Fruit fly (Drosophila melanogaster) whole organism, embryonic: Measurements from ENCODE around the gene L2HGDH.

Source experiments
- Abd-B ChIP-seq: fragments of 200-800 bp; sonication (Bioruptor generic); optimal IDR thresholded peaks from 2 replicates; lab custom pipeline; 2018; ENCODE audit warnings: missing biosample characterization, mild to moderate bottlenecking, missing genetic modification characterization, moderate library complexity
- Aef1 ChIP-seq: fragments of 200-800 bp; sonication (Bioruptor generic); IDR thresholded peaks from 3 replicates; pipeline ENCODE4 v1.3.6; 2022; ENCODE audit warnings: missing biosample characterization, missing genetic modification characterization
- Atf3 ChIP-seq: fragments of 200-800 bp; sonication (Bioruptor generic); optimal IDR thresholded peaks from 3 replicates; lab custom pipeline; 2016; ENCODE audit warnings: missing biosample characterization, missing genetic modification characterization
- Bgb ChIP-seq: fragments of 200-800 bp; sonication (Bioruptor generic); IDR thresholded peaks from 2 replicates; pipeline ENCODE4 v1.3.6; 2022; ENCODE audit warnings: missing biosample characterization, missing genetic modification characterization; ENCODE audit not compliant: partially characterized antibody
- BtbVII ChIP-seq: fragments of 200-800 bp; sonication (Bioruptor generic); optimal IDR thresholded peaks from 3 replicates; lab custom pipeline; 2017; ENCODE audit warnings: missing biosample characterization, mild to moderate bottlenecking, missing genetic modification characterization
- CG11247 ChIP-seq: fragments of 200-800 bp; sonication (Bioruptor generic); IDR thresholded peaks from 2 replicates; pipeline ENCODE4 v1.3.6; 2022; ENCODE audit warnings: missing biosample characterization, missing genetic modification characterization
- CG11696 ChIP-seq: fragments of 200-800 bp; sonication (Bioruptor generic); IDR thresholded peaks from 2 replicates; pipeline ENCODE4 v1.3.6; 2022; ENCODE audit warnings: missing biosample characterization, missing genetic modification characterization
- CG12299 ChIP-seq: fragments of 200-800 bp; sonication (Bioruptor generic); optimal IDR thresholded peaks from 2 replicates; lab custom pipeline; 2018; ENCODE audit warnings: missing biosample characterization, mild to moderate bottlenecking, missing genetic modification characterization
- CG15479 ChIP-seq: fragments of 200-800 bp; sonication (Bioruptor generic); optimal IDR thresholded peaks from 3 replicates; lab custom pipeline; 2019; ENCODE audit warnings: missing biosample characterization, mild to moderate bottlenecking, missing genetic modification characterization, moderate library complexity
- CG16813 ChIP-seq: fragments of 200-800 bp; sonication (Bioruptor generic); IDR thresholded peaks from 3 replicates; pipeline ENCODE4 v1.3.6; 2022; ENCODE audit warnings: missing biosample characterization, missing genetic modification characterization; ENCODE audit not compliant: partially characterized antibody
- CG16863 ChIP-seq: fragments of 200-800 bp; sonication (Bioruptor generic); optimal IDR thresholded peaks from 3 replicates; lab custom pipeline; 2016; ENCODE audit warnings: missing biosample characterization, missing genetic modification characterization
- CG30020 ChIP-seq: fragments of 200-800 bp; optimal IDR thresholded peaks from 2 replicates; lab custom pipeline; 2019; ENCODE audit warnings: missing biosample characterization, mild to moderate bottlenecking, missing genetic modification characterization, moderate library complexity
- CG30431 ChIP-seq: fragments of 200-800 bp; sonication (Bioruptor generic); optimal IDR thresholded peaks from 2 replicates; lab custom pipeline; 2017; ENCODE audit warnings: missing biosample characterization, missing genetic modification characterization
- CG33557 ChIP-seq: fragments of 200-800 bp; sonication (Bioruptor generic); optimal IDR thresholded peaks from 2 replicates; lab custom pipeline; 2019; ENCODE audit warnings: missing biosample characterization, mild to moderate bottlenecking, missing genetic modification characterization, moderate library complexity
- CG3407 ChIP-seq: fragments of 200-800 bp; sonication (Bioruptor generic); optimal IDR thresholded peaks from 2 replicates; lab custom pipeline; 2018; ENCODE audit warnings: missing biosample characterization, mild to moderate bottlenecking, missing genetic modification characterization
- CG3838 ChIP-seq: fragments of 200-800 bp; sonication (Bioruptor generic); optimal IDR thresholded peaks from 3 replicates; lab custom pipeline; 2016; ENCODE audit warnings: missing biosample characterization, missing genetic modification characterization
- CG4424 ChIP-seq: fragments of 200-800 bp; sonication (Bioruptor generic); optimal IDR thresholded peaks from 3 replicates; lab custom pipeline; 2016; ENCODE audit warnings: missing biosample characterization, missing genetic modification characterization
- CG4854 ChIP-seq: fragments of 200-800 bp; sonication (Bioruptor generic); optimal IDR thresholded peaks from 2 replicates; lab custom pipeline; 2016; ENCODE audit warnings: missing biosample characterization, missing genetic modification characterization, inconsistent platforms
- CG7357 ChIP-seq: fragments of 200-800 bp; sonication (Bioruptor generic); IDR thresholded peaks from 3 replicates; pipeline ENCODE4 v1.3.6; 2022; ENCODE audit warnings: missing biosample characterization, missing genetic modification characterization
- CG7556 ChIP-seq: fragments of 200-800 bp; sonication (Bioruptor generic); optimal IDR thresholded peaks from 2 replicates; lab custom pipeline; 2017; ENCODE audit warnings: missing biosample characterization, mild to moderate bottlenecking, missing genetic modification characterization
- CG8478 ChIP-seq: fragments of >200 bp; optimal IDR thresholded peaks from 2 replicates; lab custom pipeline; 2018
- CG9215 ChIP-seq: fragments of 200-800 bp; sonication (Bioruptor generic); IDR thresholded peaks from 2 replicates; pipeline ENCODE4 v1.3.6; 2022; ENCODE audit warnings: missing biosample characterization, missing genetic modification characterization
- Dip3 ChIP-seq: fragments of 200-800 bp; sonication (Bioruptor generic); optimal IDR thresholded peaks from 3 replicates; lab custom pipeline; 2016; ENCODE audit warnings: missing biosample characterization, missing genetic modification characterization
- Dll ChIP-seq: fragments of 200-800 bp; sonication (Bioruptor generic); IDR thresholded peaks from 4 replicates; pipeline ENCODE4 v1.3.6; 2022; ENCODE audit warnings: missing biosample characterization, missing genetic modification characterization; ENCODE audit not compliant: partially characterized antibody
- H2.0 ChIP-seq: fragments of 200-800 bp; sonication (Bioruptor generic); IDR thresholded peaks from 2 replicates; pipeline ENCODE4 v1.3.6; 2022; ENCODE audit warnings: missing biosample characterization, missing genetic modification characterization
- HmgZ ChIP-seq: fragments of 200-800 bp; sonication (Bioruptor generic); optimal IDR thresholded peaks from 2 replicates; lab custom pipeline; 2018; ENCODE audit warnings: missing biosample characterization, mild to moderate bottlenecking, missing genetic modification characterization
- Hr3 ChIP-seq: fragments of 200-800 bp; sonication (Bioruptor generic); optimal IDR thresholded peaks from 3 replicates; lab custom pipeline; 2016; ENCODE audit warnings: missing biosample characterization, missing genetic modification characterization
- Hsf ChIP-seq: fragments of 200-800 bp; sonication (Bioruptor generic); optimal IDR thresholded peaks from 3 replicates; lab custom pipeline; 2016; ENCODE audit warnings: missing biosample characterization, missing genetic modification characterization
- Jarid2 ChIP-seq: fragments of 200-800 bp; sonication (Bioruptor generic); optimal IDR thresholded peaks from 3 replicates; lab custom pipeline; 2017; ENCODE audit warnings: mild to moderate bottlenecking, missing biosample characterization, missing genetic modification reagents, missing genetic modification characterization
- NC2α ChIP-seq: fragments of 200-800 bp; sonication (Bioruptor generic); optimal IDR thresholded peaks from 2 replicates; lab custom pipeline; 2016; ENCODE audit warnings: missing biosample characterization, missing genetic modification characterization
- amos ChIP-seq: fragments of 200-800 bp; sonication (Bioruptor generic); IDR thresholded peaks from 2 replicates; pipeline ENCODE4 v1.3.6; 2022; ENCODE audit warnings: missing biosample characterization, missing genetic modification characterization; ENCODE audit not compliant: partially characterized antibody
- bab2 ChIP-seq: fragments of 200-800 bp; sonication (Bioruptor generic); optimal IDR thresholded peaks from 2 replicates; lab custom pipeline; 2016; ENCODE audit warnings: missing biosample characterization, missing genetic modification characterization
- crol ChIP-seq: fragments of 200-800 bp; sonication (Bioruptor generic); IDR thresholded peaks from 2 replicates; pipeline ENCODE4 v1.3.6; 2022; ENCODE audit warnings: missing biosample characterization, missing genetic modification characterization
- crp ChIP-seq, 2 experiments: fragments of 200-800 bp; sonication (Bioruptor generic); optimal IDR thresholded peaks; 2 replicates in 1 of 2; 3 replicates in 1 of 2; lab custom pipeline; 2017; ENCODE audit warnings: missing biosample characterization in 2 of 2, missing genetic modification characterization in 2 of 2, mild to moderate bottlenecking in 1 of 2, moderate library complexity in 1 of 2
- da ChIP-seq: fragments of 200-800 bp; sonication (Bioruptor generic); optimal IDR thresholded peaks from 2 replicates; lab custom pipeline; 2016; ENCODE audit warnings: missing biosample characterization, missing genetic modification characterization
- emc ChIP-seq: fragments of 200-800 bp; sonication (Bioruptor generic); optimal IDR thresholded peaks from 2 replicates; lab custom pipeline; 2016; ENCODE audit warnings: missing biosample characterization, missing genetic modification characterization
- ems ChIP-seq: fragments of 200-800 bp; sonication (Bioruptor generic); optimal IDR thresholded peaks from 3 replicates; lab custom pipeline; 2016; ENCODE audit warnings: missing biosample characterization, missing genetic modification characterization
- fd3F ChIP-seq: fragments of 200-800 bp; sonication (Bioruptor generic); optimal IDR thresholded peaks from 2 replicates; lab custom pipeline; 2018; ENCODE audit warnings: missing biosample characterization, mild to moderate bottlenecking, missing genetic modification characterization, moderate library complexity
- fu2 ChIP-seq: fragments of 200-800 bp; sonication (Bioruptor generic); optimal IDR thresholded peaks from 2 replicates; lab custom pipeline; 2016; ENCODE audit warnings: missing biosample characterization, missing genetic modification characterization
- gsb-n ChIP-seq: fragments of 200-800 bp; sonication (Bioruptor generic); optimal IDR thresholded peaks from 3 replicates; lab custom pipeline; 2018; ENCODE audit warnings: missing biosample characterization, mild to moderate bottlenecking, missing genetic modification characterization
- ham ChIP-seq: fragments of 200-800 bp; sonication (Bioruptor generic); IDR thresholded peaks from 2 replicates; pipeline ENCODE4 v1.3.6; 2022; ENCODE audit warnings: missing biosample characterization, missing genetic modification characterization
- hbn ChIP-seq: fragments of 200-800 bp; sonication (Bioruptor generic); IDR thresholded peaks from 2 replicates; pipeline ENCODE4 v1.3.6; 2022; ENCODE audit warnings: missing biosample characterization, missing genetic modification characterization; ENCODE audit not compliant: partially characterized antibody
- inv ChIP-seq: fragments of 200-800 bp; sonication (Bioruptor generic); IDR thresholded peaks from 2 replicates; pipeline ENCODE4 v1.3.6; 2022; ENCODE audit warnings: missing biosample characterization, missing genetic modification characterization; ENCODE audit not compliant: partially characterized antibody
- kah ChIP-seq: fragments of 200-800 bp; sonication (Bioruptor generic); optimal IDR thresholded peaks from 2 replicates; lab custom pipeline; 2018; ENCODE audit warnings: missing biosample characterization, mild to moderate bottlenecking, missing genetic modification characterization
- lola ChIP-seq, 3 experiments: fragments of >200 bp in 2 of 3; fragments of 200-800 bp in 1 of 3; sonication (Bioruptor generic) in 1 of 3; optimal IDR thresholded peaks; 2 replicates each; lab custom pipeline; 2017 to 2019; ENCODE audit warnings: missing biosample characterization in 3 of 3, missing genetic modification characterization in 3 of 3, mild to moderate bottlenecking in 1 of 3, moderate library complexity in 1 of 3
- pnt ChIP-seq: fragments of 200-800 bp; sonication (Bioruptor generic); optimal IDR thresholded peaks from 3 replicates; lab custom pipeline; 2016; ENCODE audit warnings: missing biosample characterization, missing genetic modification characterization
- ranshi ChIP-seq: fragments of 200-800 bp; sonication (Bioruptor generic); IDR thresholded peaks from 2 replicates; pipeline ENCODE4 v1.3.6; 2022; ENCODE audit warnings: missing biosample characterization, missing genetic modification characterization
- scrt ChIP-seq: fragments of 200-800 bp; sonication (Bioruptor generic); optimal IDR thresholded peaks from 2 replicates; lab custom pipeline; 2018; ENCODE audit warnings: missing biosample characterization, mild to moderate bottlenecking, missing genetic modification characterization, moderate library complexity
- seq ChIP-seq: fragments of 200-800 bp; sonication (Bioruptor generic); IDR thresholded peaks from 2 replicates; pipeline ENCODE4 v1.3.6; 2022; ENCODE audit warnings: missing biosample characterization, missing genetic modification characterization
- vnd ChIP-seq: fragments of 200-800 bp; sonication (Bioruptor generic); IDR thresholded peaks from 3 replicates; pipeline ENCODE4 v1.3.6; 2022; ENCODE audit warnings: missing biosample characterization, missing genetic modification characterization; ENCODE audit not compliant: partially characterized antibody
- wdn ChIP-seq: fragments of 200-800 bp; sonication (Bioruptor generic); IDR thresholded peaks from 2 replicates; pipeline ENCODE4 v1.3.6; 2022; ENCODE audit warnings: missing biosample characterization, missing genetic modification characterization
- wor ChIP-seq: fragments of 200-800 bp; sonication (Bioruptor generic); IDR thresholded peaks from 2 replicates; pipeline ENCODE4 v1.3.6; 2022; ENCODE audit warnings: missing biosample characterization, missing genetic modification characterization

Gene L2HGDH

DNA sequence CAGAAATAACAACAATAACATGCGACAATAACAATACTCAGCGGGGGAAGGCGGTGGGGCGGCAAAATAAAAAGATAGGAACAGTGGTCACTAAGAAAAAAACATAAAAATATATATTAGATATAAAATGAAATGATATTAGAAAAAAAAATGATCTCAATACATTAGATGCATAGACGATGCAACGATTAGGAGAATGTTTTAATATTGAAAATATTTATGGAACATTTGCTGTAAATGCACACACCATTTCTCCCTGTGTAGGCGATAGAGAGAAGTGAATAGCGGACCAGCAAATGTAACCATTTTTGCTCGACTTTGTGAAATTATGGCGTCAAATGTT, 8.1 kb downstream of the L2HGDH start (continued):
- TF ChIP-seq ems (GFP tag; lab: Kevin White, UChicago) (peak; percentile 33), Bgb (GFP tag; lab: Robert Waterston, UW) (no peak), fu2 (GFP tag; lab: Kevin White, UChicago) (peak; percentile 39), CG12299 (tag; lab: Kevin White, UChicago) (peak; percentile 68), CG3407 (GFP tag; lab: Kevin White, UChicago) (no peak), Aef1 (peak; percentile 86), CG8478 (lab: Kevin White, UChicago) (no peak), gsb-n (tag; lab: Kevin White, UChicago) (peak; percentile 19), emc (no peak), CG4424 (peak; percentile 69), scrt (peak; percentile 76), lola (GFP tag; optimal IDR thresholded peaks at IDR 0.05; lab: Kevin White, UChicago) (peak in 1 of 3 experiments; percentile 6), CG4854 (peak; percentile 45), CG11247 (GFP tag; lab: Robert Waterston, UW) (peak; percentile 92), bab2 (GFP tag; lab: Kevin White, UChicago) (peak; percentile 4), inv (GFP tag; lab: Robert Waterston, UW) (no peak), pnt (GFP tag; lab: Kevin White, UChicago) (no peak), NC2α (no peak), Hr3 (GFP tag; lab: Kevin White, UChicago) (peak; percentile 47), CG9215 (GFP tag; lab: Robert Waterston, UW) (peak; percentile 85), BtbVII (GFP tag; lab: Kevin White, UChicago) (peak; percentile 83), Dip3 (GFP tag; lab: Kevin White, UChicago) (peak; percentile 40), crp (GFP tag; optimal IDR thresholded peaks at IDR 0.05; lab: Kevin White, UChicago) (no peak), vnd (GFP tag; lab: Robert Waterston, UW) (no peak), amos (GFP tag; lab: Robert Waterston, UW) (no peak), CG33557 (no peak), CG16863 (no peak), wdn (peak; percentile 95), CG7357 (GFP tag; lab: Robert Waterston, UW) (peak; percentile 77), CG15479 (GFP tag; lab: Kevin White, UChicago) (no peak), Abd-B (GFP tag; lab: Kevin White, UChicago) (peak; percentile 53), Jarid2 (GFP tag; lab: Kevin White, UChicago) (peak; percentile 32), CG30431 (GFP tag; lab: Kevin White, UChicago) (peak; percentile 8), CG7556 (GFP tag; lab: Kevin White, UChicago) (peak; percentile 62), crol (GFP tag; lab: Robert Waterston, UW) (peak; percentile 81), kah (GFP tag; lab: Kevin White, UChicago) (peak; percentile 21), seq (GFP tag; lab: Robert Waterston, UW) (peak; percentile 88), CG3838 (GFP tag; lab: Kevin White, UChicago) (peak; percentile 49), Hsf (GFP tag; lab: Kevin White, UChicago) (peak; percentile 62), ham (GFP tag; lab: Robert Waterston, UW) (peak; percentile 90), HmgZ (tag; lab: Kevin White, UChicago) (peak; percentile 69), CG30020 (tag; lab: Kevin White, UChicago) (no peak), hbn (no peak), fd3F (GFP tag; lab: Kevin White, UChicago) (peak; percentile 75), Atf3 (GFP tag; lab: Kevin White, UChicago) (no peak), da (GFP tag; lab: Kevin White, UChicago) (no peak), H2.0 (GFP tag; lab: Robert Waterston, UW) (peak; percentile 88), ranshi (GFP tag; lab: Robert Waterston, UW) (peak; percentile 84), CG11696 (peak; percentile 85), wor (GFP tag; lab: Robert Waterston, UW) (peak; percentile 61), CG16813 (GFP tag; lab: Robert Waterston, UW) (no peak), Dll (GFP tag; lab: Robert Waterston, UW) (no peak)
